Worm (Caenorhabditis elegans) whole organism, young adult: Measurements from ENCODE around the gene T01G6.1.

Source experiments
- aptf-2 ChIP-seq: fragments of 200-800 bp; sonication (Bioruptor generic); conservative IDR thresholded peaks from 2 replicates; pipeline ENCODE4 v1.3.6; 2022; ENCODE audit warnings: missing genetic modification reagents, missing genetic modification characterization, missing compliant biosample characterization
- attf-5 ChIP-seq: fragments of 200-800 bp; sonication (Bioruptor generic); optimal IDR thresholded peaks from 2 replicates; lab custom pipeline; 2018; ENCODE audit warnings: mild to moderate bottlenecking, missing genetic modification characterization, missing compliant biosample characterization
- nhr-90 ChIP-seq: sonication (generic microtip); optimal IDR thresholded peaks from 2 replicates; lab custom pipeline; 2016; ENCODE audit warnings: missing genotype, mild to moderate bottlenecking, missing genetic modification characterization, missing compliant biosample characterization
- rcor-1 ChIP-seq: fragments of 200-800 bp; sonication (Bioruptor generic); IDR thresholded peaks from 2 replicates; pipeline ENCODE4 v1.3.6; 2022; ENCODE audit warnings: missing genetic modification reagents, missing genetic modification characterization, missing compliant biosample characterization

ce11 chrV:464800-465199 lies 32.7 kb upstream of the T01G6.1 start, which contains the start of gene nhr-201:
- TF ChIP-seq aptf-2 (GFP tag; lab: Robert Waterston, UW), result no peak
- no peak for TF ChIP-seq nhr-90 (tag; lab: Kevin White, UChicago)
- TF ChIP-seq attf-5, result no peak
- no peak for TF ChIP-seq rcor-1 (GFP tag; lab: Robert Waterston, UW)
